Worm (Caenorhabditis elegans): ENCODE measurements around the gene F40F8.12.

ce11 chrII:11153800-11154199 is 24.2 kb downstream of the F40F8.12 start:
- no peak for TF ChIP-seq fkh-10 (GFP tag; optimal IDR thresholded peaks at IDR 0.05)
- no peak for TF ChIP-seq nhr-237 (tag; optimal IDR thresholded peaks at IDR 0.05)
- TF ChIP-seq sea-2 (GFP tag; optimal IDR thresholded peaks at IDR 0.05): no peak
- TF ChIP-seq pqm-1 (tag; optimal IDR thresholded peaks at IDR 0.05): no peak
- TF ChIP-seq R02D3.7 (tag; optimal IDR thresholded peaks at IDR 0.05): no peak
- TF ChIP-seq nhr-28 (tag; optimal IDR thresholded peaks at IDR 0.05): no peak
- no peak for TF ChIP-seq ztf-11 (tag; optimal IDR thresholded peaks at IDR 0.05)

Data from whole organism, L3 larva.